Fruit fly (Drosophila melanogaster) whole organism, larva: Measurements from ENCODE around the gene CG42578.
A peak's percentile ranks its signal among the peaks of the same experiment; 100 is the strongest.

ENCODE experiments used
- noc ChIP-seq: fragments of 200-800 bp; sonication (Bioruptor generic); optimal IDR thresholded peaks from 3 replicates; lab custom pipeline; 2019; ENCODE audit warnings: missing biosample characterization, mild to moderate bottlenecking, missing genetic modification characterization, moderate library complexity

Gene CG42578

dm6 chrX:20447865-20448584 lies 1.9 kb downstream of the CG42578 start:
- TF ChIP-seq noc (tag; lab: Kevin White, UChicago) = no peak

- TF ChIP-seq noc (tag; lab: Kevin White, UChicago) = no peak
These were observed 2.8 kb downstream of the CG42578 start, which contains the start of gene tbc for dm6 chrX:20448828-20449427. Gene tbc, plus strand, starts transcription at chrX:20449331.

- TF ChIP-seq noc (tag; lab: Kevin White, UChicago) = no peak
These were observed 20.3 kb downstream of the CG42578 start for dm6 chrX:20466382-20466928.

- no peak for TF ChIP-seq noc (tag; lab: Kevin White, UChicago)
These were observed 21.0 kb downstream of the CG42578 start, which contains the start of gene GstT3 for dm6 chrX:20467155-20467554. Gene GstT3, plus strand, starts transcription at chrX:20467455.

- TF ChIP-seq noc (tag; lab: Kevin White, UChicago) = no peak
These were observed 22.0 kb downstream of the CG42578 start for dm6 chrX:20468192-20468591.

- no peak for TF ChIP-seq noc (tag; lab: Kevin White, UChicago)
These were observed 24.5 kb downstream of the CG42578 start for dm6 chrX:20470701-20471100.

- no peak for TF ChIP-seq noc (tag; lab: Kevin White, UChicago)
These were observed 32.5 kb downstream of the CG42578 start for dm6 chrX:20478674-20479073.

- TF ChIP-seq noc (tag; lab: Kevin White, UChicago) = peak; percentile 73
These were observed 34.2 kb downstream of the CG42578 start for dm6 chrX:20480382-20480781.

dm6 chrX:20481404-20481803 lies 35.2 kb downstream of the CG42578 start:
- TF ChIP-seq noc (tag; lab: Kevin White, UChicago) = peak; percentile 80

dm6 chrX:20482790-20483564 lies 36.8 kb downstream of the CG42578 start:
- TF ChIP-seq noc (tag; lab: Kevin White, UChicago) = peak; percentile 60

dm6 chrX:20485880-20486279 lies 39.7 kb downstream of the CG42578 start, which contains the start of gene CG15461:
Gene CG15461, plus strand, starts transcription at chrX:20486180.
- TF ChIP-seq noc (tag; lab: Kevin White, UChicago) = no peak

dm6 chrX:20488701-20489122 lies 42.5 kb downstream of the CG42578 start:
- peak; percentile 87 for TF ChIP-seq noc (tag; lab: Kevin White, UChicago)

dm6 chrX:20489382-20489994 lies 43.3 kb downstream of the CG42578 start:
- TF ChIP-seq noc (tag; lab: Kevin White, UChicago) = no peak

- no peak for TF ChIP-seq noc (tag; lab: Kevin White, UChicago)
These were observed 43.8 kb downstream of the CG42578 start for dm6 chrX:20489995-20490393.

dm6 chrX:20490883-20491282 lies 44.7 kb downstream of the CG42578 start:
- no peak for TF ChIP-seq noc (tag; lab: Kevin White, UChicago)
